Fruit fly (Drosophila melanogaster) whole organism, wandering third instar larva: ENCODE data around the gene CG34282.

Source experiments
- Abd-B ChIP-seq: fragments of >200 bp; optimal IDR thresholded peaks from 2 replicates; lab custom pipeline; 2017; ENCODE audit warnings: missing biosample characterization, missing genetic modification characterization
- CG32264 ChIP-seq: fragments of 200-800 bp; sonication (Bioruptor generic); optimal IDR thresholded peaks from 2 replicates; lab custom pipeline; 2016; ENCODE audit warnings: missing biosample characterization, missing genetic modification characterization
- CG9705 ChIP-seq: fragments of 200-800 bp; sonication (Bioruptor generic); optimal IDR thresholded peaks from 2 replicates; lab custom pipeline; 2018; ENCODE audit warnings: missing biosample characterization, mild to moderate bottlenecking, missing genetic modification characterization
- CrebA ChIP-seq: fragments of 200-800 bp; sonication (Bioruptor generic); optimal IDR thresholded peaks from 2 replicates; lab custom pipeline; 2016; ENCODE audit warnings: missing biosample characterization, mild to moderate bottlenecking, missing genetic modification characterization, borderline replicate concordance
- Dfd ChIP-seq: fragments of >200 bp; optimal IDR thresholded peaks from 2 replicates; lab custom pipeline; 2017; ENCODE audit warnings: missing biosample characterization, missing genetic modification characterization
- Dif ChIP-seq: fragments of 200-275, 200-300 bp; sonication (Bioruptor generic); optimal IDR thresholded peaks from 2 replicates; lab custom pipeline; 2018; ENCODE audit warnings: missing biosample characterization, missing genetic modification characterization; ENCODE audit not compliant: partially characterized antibody
- GATAd ChIP-seq: sonication (Bioruptor generic); optimal IDR thresholded peaks from 2 replicates; lab custom pipeline; 2016; ENCODE audit warnings: missing biosample characterization, missing genetic modification characterization
- HLH106 ChIP-seq: fragments of 200-800 bp; optimal IDR thresholded peaks from 3 replicates; lab custom pipeline; 2019; ENCODE audit warnings: missing biosample characterization, mild to moderate bottlenecking, missing genetic modification characterization, moderate library complexity
- Hnf4 ChIP-seq: fragments of 200-800 bp; sonication (Bioruptor generic); optimal IDR thresholded peaks from 2 replicates; lab custom pipeline; 2016; ENCODE audit warnings: missing biosample characterization, mild to moderate bottlenecking, missing genetic modification characterization
- Hr78 ChIP-seq: fragments of >200 bp; optimal IDR thresholded peaks from 2 replicates; lab custom pipeline; 2017; ENCODE audit warnings: missing biosample characterization, missing genetic modification characterization
- Hr83 ChIP-seq: fragments of 200-300 bp; sonication (Bioruptor generic); optimal IDR thresholded peaks from 2 replicates; lab custom pipeline; 2016; ENCODE audit warnings: missing biosample characterization, mild to moderate bottlenecking, missing genetic modification characterization, moderate library complexity; ENCODE audit not compliant: poor library complexity, severe bottlenecking
- Mio ChIP-seq: sonication (Bioruptor generic); optimal IDR thresholded peaks from 2 replicates; lab custom pipeline; 2016; ENCODE audit warnings: missing biosample characterization, missing genetic modification characterization
- Myc ChIP-seq: fragments of >200 bp; optimal IDR thresholded peaks from 2 replicates; lab custom pipeline; 2017
- N ChIP-seq: fragments of >200 bp; optimal IDR thresholded peaks from 2 replicates; lab custom pipeline; 2018; ENCODE audit warnings: missing biosample characterization, missing external identifiers, missing genetic modification characterization
- OdsH ChIP-seq: fragments of 200-800 bp; sonication (Bioruptor generic); optimal IDR thresholded peaks from 2 replicates; lab custom pipeline; 2016; ENCODE audit warnings: missing biosample characterization, mild to moderate bottlenecking, missing genetic modification characterization
- Rel ChIP-seq, 2 experiments: fragments of 200-800 bp; sonication (Bioruptor generic) in 1 of 2; optimal IDR thresholded peaks; 2 replicates in 1 of 2; 3 replicates in 1 of 2; lab custom pipeline; 2016 to 2019; ENCODE audit warnings: mild to moderate bottlenecking in 2 of 2, missing biosample characterization in 2 of 2, missing genetic modification characterization in 2 of 2, moderate library complexity in 1 of 2
- Sp1 ChIP-seq: fragments of 200-800 bp; sonication (Bioruptor generic); optimal IDR thresholded peaks from 3 replicates; lab custom pipeline; 2019; ENCODE audit warnings: missing biosample characterization, mild to moderate bottlenecking, missing genetic modification characterization, moderate library complexity
- Vsx2 ChIP-seq: fragments of 200-300, 225-300 bp; sonication (Bioruptor generic); optimal IDR thresholded peaks from 2 replicates; lab custom pipeline; 2018; ENCODE audit warnings: missing biosample characterization, missing genetic modification characterization; ENCODE audit not compliant: partially characterized antibody
- br ChIP-seq: fragments of 200-800 bp; sonication (Bioruptor generic); optimal IDR thresholded peaks from 2 replicates; lab custom pipeline; 2016; ENCODE audit warnings: missing biosample characterization, missing genetic modification characterization
- brk ChIP-seq: fragments of 200-800 bp; sonication (Bioruptor generic); optimal IDR thresholded peaks from 2 replicates; lab custom pipeline; 2016; ENCODE audit warnings: missing biosample characterization, mild to moderate bottlenecking, missing genetic modification characterization
- dl ChIP-seq, 2 experiments: fragments of 175-275, 200-275 bp in 1 of 2; fragments of 200-275 bp in 1 of 2; sonication (Bioruptor generic); optimal IDR thresholded peaks; lab custom pipeline; 2018; ENCODE audit warnings: mild to moderate bottlenecking in 2 of 2, missing biosample characterization in 2 of 2, missing genetic modification characterization in 2 of 2, moderate library complexity in 2 of 2; ENCODE audit not compliant: partially characterized antibody in 2 of 2, insufficient read depth in 1 of 2
- dmrt93B ChIP-seq: fragments of 200-800 bp; sonication (Bioruptor generic); optimal IDR thresholded peaks from 2 replicates; lab custom pipeline; 2018; ENCODE audit warnings: missing biosample characterization, mild to moderate bottlenecking, missing genetic modification characterization
- dsf ChIP-seq: sonication (Bioruptor generic); optimal IDR thresholded peaks from 2 replicates; lab custom pipeline; 2016; ENCODE audit warnings: missing biosample characterization, missing genetic modification characterization, borderline replicate concordance
- ey ChIP-seq: fragments of 200-800 bp; sonication (Bioruptor generic); optimal IDR thresholded peaks from 2 replicates; lab custom pipeline; 2016; ENCODE audit warnings: missing biosample characterization, missing genetic modification characterization
- foxo ChIP-seq, 2 experiments: fragments of 200-800 bp; sonication (Bioruptor generic); optimal IDR thresholded peaks; 2 replicates in 1 of 2; 3 replicates in 1 of 2; lab custom pipeline; 2016 to 2017; ENCODE audit warnings: missing biosample characterization in 2 of 2, missing genetic modification characterization in 2 of 2
- fru ChIP-seq: fragments of 200-800 bp; sonication (Bioruptor generic); optimal IDR thresholded peaks from 3 replicates; lab custom pipeline; 2016; ENCODE audit warnings: missing biosample characterization, mild to moderate bottlenecking, missing genetic modification characterization
- h ChIP-seq: fragments of 200-800 bp; sonication (Bioruptor generic); optimal IDR thresholded peaks from 3 replicates; lab custom pipeline; 2016; ENCODE audit warnings: missing biosample characterization, mild to moderate bottlenecking, missing genetic modification characterization
- jim ChIP-seq: fragments of 175-275, 200-325 bp; sonication (Bioruptor generic); optimal IDR thresholded peaks from 2 replicates; lab custom pipeline; 2016; ENCODE audit warnings: missing biosample characterization, mild to moderate bottlenecking, missing genetic modification characterization
- lola ChIP-seq: fragments of >200 bp; optimal IDR thresholded peaks from 2 replicates; lab custom pipeline; 2017; ENCODE audit warnings: missing biosample characterization, missing genetic modification characterization
- pan ChIP-seq: fragments of >200 bp; optimal IDR thresholded peaks from 2 replicates; lab custom pipeline; 2017
- psq ChIP-seq: fragments of 200-800 bp; sonication (Bioruptor generic); optimal IDR thresholded peaks from 3 replicates; lab custom pipeline; 2017; ENCODE audit warnings: missing biosample characterization, mild to moderate bottlenecking, missing genetic modification characterization, moderate library complexity
- rgr ChIP-seq: fragments of 200-800 bp; sonication (Bioruptor generic); optimal IDR thresholded peaks from 3 replicates; lab custom pipeline; 2016; ENCODE audit warnings: missing biosample characterization, mild to moderate bottlenecking, missing genetic modification characterization
- sage ChIP-seq: fragments of 200-800 bp; sonication (Bioruptor generic); optimal IDR thresholded peaks from 2 replicates; lab custom pipeline; 2016; ENCODE audit warnings: missing biosample characterization, mild to moderate bottlenecking, missing genetic modification characterization
- sv ChIP-seq: fragments of 200-800 bp; sonication (Bioruptor generic); optimal IDR thresholded peaks from 3 replicates; lab custom pipeline; 2016; ENCODE audit warnings: missing biosample characterization, missing genetic modification characterization
- tai ChIP-seq: sonication (Bioruptor generic); optimal IDR thresholded peaks from 2 replicates; lab custom pipeline; 2016; ENCODE audit warnings: missing biosample characterization, missing genetic modification characterization
- usp ChIP-seq: fragments of >200 bp; optimal IDR thresholded peaks from 2 replicates; lab custom pipeline; 2017; ENCODE audit warnings: missing biosample characterization, missing genetic modification characterization
- woc ChIP-seq: sonication (Bioruptor generic); optimal IDR thresholded peaks from 2 replicates; lab custom pipeline; 2016; ENCODE audit warnings: missing biosample characterization, mild to moderate bottlenecking, missing genetic modification characterization

CG34282 gene

DNA sequence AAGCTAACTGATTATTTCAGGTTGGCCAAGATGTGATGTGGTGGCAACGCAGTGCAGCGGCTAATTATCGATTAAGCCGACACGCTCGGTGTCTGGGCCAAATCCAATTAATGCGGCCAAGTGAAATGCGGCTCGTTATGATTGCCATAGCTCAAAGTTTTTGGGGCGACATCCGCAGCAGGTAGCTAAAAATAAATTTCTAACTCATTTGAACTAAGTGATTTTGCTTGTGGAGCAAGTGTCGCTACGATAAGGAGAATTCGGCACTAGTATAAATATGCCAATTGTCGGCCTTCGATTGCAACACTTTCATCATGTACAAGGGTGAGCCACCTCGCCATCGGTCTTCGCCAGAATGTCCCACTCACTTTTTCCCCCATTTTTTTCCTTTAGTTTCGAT, at the start of gene CG34282:
Gene CG34282, plus strand, starts transcription at position 301 of the 400 bp plus-strand sequence.
- TF ChIP-seq Rel (GFP tag; optimal IDR thresholded peaks at IDR 0.05; lab: Kevin White, UChicago), result no peak
- no peak for TF ChIP-seq Rel (tag; optimal IDR thresholded peaks at IDR 0.05; lab: Kevin White, UChicago)
- TF ChIP-seq pan (lab: Kevin White, UChicago), result no peak
- TF ChIP-seq jim (GFP tag; lab: Kevin White, UChicago), result no peak
- TF ChIP-seq foxo (GFP tag; optimal IDR thresholded peaks at IDR 0.05; lab: Kevin White, UChicago), result no peak
- TF ChIP-seq br (GFP tag; lab: Kevin White, UChicago), result no peak
- TF ChIP-seq rgr (GFP tag; lab: Kevin White, UChicago), result no peak
- TF ChIP-seq CG32264 (GFP tag; lab: Kevin White, UChicago), result no peak
- no peak for TF ChIP-seq Dfd (GFP tag; lab: Kevin White, UChicago)
- no peak for TF ChIP-seq lola (GFP tag; lab: Kevin White, UChicago)
- TF ChIP-seq sv, result no peak
- no peak for TF ChIP-seq N (GFP tag; lab: Kevin White, UChicago)
- no peak for TF ChIP-seq Sp1
- TF ChIP-seq Hnf4 (GFP tag; lab: Kevin White, UChicago), result no peak
- TF ChIP-seq Dif (GFP tag; lab: Kevin White, UChicago), result no peak
- no peak for TF ChIP-seq woc (GFP tag; lab: Kevin White, UChicago)
- no peak for TF ChIP-seq OdsH (GFP tag; lab: Kevin White, UChicago)
- TF ChIP-seq Abd-B (GFP tag; lab: Kevin White, UChicago), result no peak
- no peak for TF ChIP-seq Vsx2 (GFP tag; lab: Kevin White, UChicago)
- TF ChIP-seq Myc (lab: Kevin White, UChicago), result no peak

DNA sequence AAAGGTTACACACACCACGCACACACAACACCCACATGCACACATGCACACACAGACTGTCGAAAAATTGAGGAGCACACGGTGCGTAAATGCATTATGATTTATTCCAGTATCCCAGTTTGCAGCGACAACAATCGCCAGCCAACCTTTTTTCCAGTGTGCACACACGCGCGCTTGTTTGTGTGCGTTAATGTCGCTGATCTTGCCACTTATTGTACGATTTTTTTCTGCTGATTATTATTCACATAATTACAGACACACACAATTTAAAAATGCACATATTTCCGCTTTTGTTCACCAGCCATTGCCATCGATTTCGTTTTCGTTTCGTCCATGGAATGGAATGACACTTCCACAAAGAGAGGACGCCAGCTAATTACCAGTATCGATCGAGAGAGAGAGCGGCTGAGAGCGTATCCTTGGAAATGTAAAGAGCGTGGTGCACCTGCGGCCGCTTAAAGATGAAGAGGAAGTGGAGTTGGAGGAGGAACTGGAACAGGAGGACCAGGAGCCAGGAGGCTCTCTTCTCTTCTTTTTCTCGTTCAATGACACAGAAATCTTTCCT, 36.6 kb upstream of the CG34282 start:
- TF ChIP-seq OdsH (GFP tag; lab: Kevin White, UChicago) (no peak), dmrt93B (no peak), tai (no peak), usp (GFP tag; lab: Kevin White, UChicago) (no peak), Hnf4 (GFP tag; lab: Kevin White, UChicago) (no peak), dl (GFP tag; optimal IDR thresholded peaks at IDR 0.05; lab: Kevin White, UChicago; ENCODE audit: insufficient read depth in 1 of 2, partially characterized antibody in 2 of 2) (peak in 1 of 2 experiments; percentile 28), Dif (GFP tag; lab: Kevin White, UChicago) (peak; percentile 51), Hr83 (GFP tag; lab: Kevin White, UChicago) (no peak), Vsx2 (GFP tag; lab: Kevin White, UChicago) (peak; percentile 96), sage (GFP tag; lab: Kevin White, UChicago) (no peak), Dfd (GFP tag; lab: Kevin White, UChicago) (no peak), psq (GFP tag; lab: Kevin White, UChicago) (no peak), br (GFP tag; lab: Kevin White, UChicago) (no peak), CG9705 (GFP tag; lab: Kevin White, UChicago) (no peak), Abd-B (GFP tag; lab: Kevin White, UChicago) (no peak)

DNA sequence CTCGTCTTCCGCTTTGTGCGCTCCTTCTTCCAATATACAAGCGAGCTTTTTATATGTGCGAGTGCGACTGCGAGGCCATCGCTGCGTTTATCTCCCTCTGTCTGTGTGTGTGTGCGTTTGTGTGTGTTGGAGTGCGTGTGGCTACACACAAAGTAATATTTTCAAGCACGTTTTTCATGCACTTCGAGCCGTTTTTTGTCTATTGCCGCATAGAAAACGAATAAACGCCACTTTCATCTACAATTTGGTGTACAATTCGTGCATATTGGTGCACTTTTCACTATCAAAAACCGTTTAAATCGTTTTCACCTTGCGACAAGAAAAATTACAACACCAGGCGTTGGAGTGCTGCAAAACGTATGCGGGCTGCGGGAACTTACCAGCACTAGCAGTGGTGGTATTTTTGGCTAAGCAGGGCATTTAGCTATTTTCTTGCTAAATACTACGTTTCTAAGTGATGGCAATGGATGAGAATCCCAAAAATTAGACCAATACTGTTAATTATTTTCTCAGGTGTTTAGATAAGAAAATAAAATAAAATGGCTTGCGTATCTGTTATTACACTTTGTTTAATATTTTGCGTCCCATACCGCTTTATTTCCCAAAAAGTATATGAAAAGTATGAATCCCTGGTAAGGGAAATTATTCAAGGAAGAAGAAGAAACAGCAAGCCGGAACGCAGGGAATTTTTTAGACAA, 36.0 kb upstream of the CG34282 start, which contains the start of the genes CG31224 and CstF64:
Gene CG31224, minus strand, starts transcription at position 365 of the 698 bp plus-strand sequence.
Gene CstF64, plus strand, starts transcription at position 674 of the 698 bp plus-strand sequence.
- peak; percentile 84 for TF ChIP-seq HLH106 (tag; lab: Kevin White, UChicago)
- TF ChIP-seq Dif (GFP tag; lab: Kevin White, UChicago), result no peak
- TF ChIP-seq jim (GFP tag; lab: Kevin White, UChicago), result no peak
- peak; percentile 97 for TF ChIP-seq Myc (lab: Kevin White, UChicago)
- TF ChIP-seq CG32264 (GFP tag; lab: Kevin White, UChicago), result peak; percentile 82
- TF ChIP-seq OdsH (GFP tag; lab: Kevin White, UChicago), result peak; percentile 78
- TF ChIP-seq dsf (GFP tag; lab: Kevin White, UChicago), result peak; percentile 87
- TF ChIP-seq Sp1, result peak; percentile 78
- peak; percentile 85 for TF ChIP-seq fru
- TF ChIP-seq dmrt93B, result peak; percentile 78
- no peak for TF ChIP-seq lola (GFP tag; lab: Kevin White, UChicago)
- TF ChIP-seq Hnf4 (GFP tag; lab: Kevin White, UChicago), result no peak
- no peak for TF ChIP-seq brk (GFP tag; lab: Kevin White, UChicago)
- TF ChIP-seq br (GFP tag; lab: Kevin White, UChicago), result peak; percentile 83
- TF ChIP-seq Dfd (GFP tag; lab: Kevin White, UChicago), result no peak
- peak; percentile 85 for TF ChIP-seq ey (GFP tag; lab: Kevin White, UChicago)
- no peak for TF ChIP-seq pan (lab: Kevin White, UChicago)
- no peak for TF ChIP-seq CrebA (GFP tag; lab: Kevin White, UChicago)
- TF ChIP-seq Vsx2 (GFP tag; lab: Kevin White, UChicago), result no peak
- peak; percentile 85 for TF ChIP-seq rgr (GFP tag; lab: Kevin White, UChicago)
- peak; percentile 84 for TF ChIP-seq h (GFP tag; lab: Kevin White, UChicago)
- TF ChIP-seq usp (GFP tag; lab: Kevin White, UChicago), result no peak
- no peak for TF ChIP-seq dl (GFP tag; optimal IDR thresholded peaks at IDR 0.05; lab: Kevin White, UChicago; ENCODE audit: insufficient read depth in 1 of 2, partially characterized antibody in 2 of 2)
- TF ChIP-seq sage (GFP tag; lab: Kevin White, UChicago), result peak; percentile 59
- peak; percentile 30 to 88 for TF ChIP-seq foxo (GFP tag; optimal IDR thresholded peaks at IDR 0.05; lab: Kevin White, UChicago)
- peak; percentile 74 for TF ChIP-seq CG9705 (GFP tag; lab: Kevin White, UChicago)
- peak; percentile 90 for TF ChIP-seq woc (GFP tag; lab: Kevin White, UChicago)
- TF ChIP-seq GATAd, result peak; percentile 84
- TF ChIP-seq N (GFP tag; lab: Kevin White, UChicago), result peak; percentile 21
- TF ChIP-seq Rel (GFP tag; optimal IDR thresholded peaks at IDR 0.05; lab: Kevin White, UChicago), result no peak
- TF ChIP-seq Rel (tag; optimal IDR thresholded peaks at IDR 0.05; lab: Kevin White, UChicago), result peak; percentile 63
- peak; percentile 51 for TF ChIP-seq Mio (GFP tag; lab: Kevin White, UChicago)
- TF ChIP-seq sv, result peak; percentile 82
- TF ChIP-seq Hr78, result no peak
- no peak for TF ChIP-seq tai
- no peak for TF ChIP-seq Abd-B (GFP tag; lab: Kevin White, UChicago)
